Worm (Caenorhabditis elegans): ENCODE measurements around the gene clec-205.
"Not testable (repeated sequence)": the region's sequence is repeated elsewhere in the genome, so short reads cannot be mapped to it uniquely, and the experiment has no call there.

clec-205 gene

DNA sequence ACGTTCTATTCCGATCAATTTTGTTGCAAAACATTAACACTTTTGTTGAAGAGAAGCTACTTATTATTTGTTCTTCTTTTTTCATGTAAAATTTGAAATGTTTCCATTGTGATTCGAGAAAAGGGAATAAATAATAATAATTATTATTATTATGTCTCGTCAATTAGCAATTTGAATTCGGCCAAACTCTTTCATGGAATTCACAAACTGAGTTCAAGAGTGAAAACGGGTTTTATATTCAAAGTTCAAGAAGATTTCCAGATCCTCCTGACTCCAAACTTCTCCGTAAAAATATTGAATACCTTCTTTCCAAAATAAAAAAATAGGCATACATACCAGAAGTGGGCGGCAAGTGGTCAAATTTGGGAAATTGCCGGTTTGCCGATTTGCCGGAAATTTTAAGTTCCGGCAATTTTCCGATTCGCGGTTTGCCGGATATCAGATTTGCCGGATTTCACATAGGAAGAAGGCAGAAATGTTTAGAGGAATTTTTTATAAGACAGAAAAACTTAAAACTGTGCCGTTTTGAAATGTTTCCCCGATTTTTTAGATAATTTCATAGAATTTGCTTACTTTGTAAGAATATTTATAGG is 45.1 kb downstream of the clec-205 start:
- TF ChIP-seq Y22D7AL.16 (tag; optimal IDR thresholded peaks at IDR 0.05) (no peak), pqm-1 (tag; optimal IDR thresholded peaks at IDR 0.05) (no peak), nhr-11 (tag; optimal IDR thresholded peaks at IDR 0.05) (no peak), ceh-2 (tag; optimal IDR thresholded peaks at IDR 0.05) (no peak), dve-1 (tag; optimal IDR thresholded peaks at IDR 0.05) (no peak), ceh-9 (tag; optimal IDR thresholded peaks at IDR 0.05) (no peak)

DNA sequence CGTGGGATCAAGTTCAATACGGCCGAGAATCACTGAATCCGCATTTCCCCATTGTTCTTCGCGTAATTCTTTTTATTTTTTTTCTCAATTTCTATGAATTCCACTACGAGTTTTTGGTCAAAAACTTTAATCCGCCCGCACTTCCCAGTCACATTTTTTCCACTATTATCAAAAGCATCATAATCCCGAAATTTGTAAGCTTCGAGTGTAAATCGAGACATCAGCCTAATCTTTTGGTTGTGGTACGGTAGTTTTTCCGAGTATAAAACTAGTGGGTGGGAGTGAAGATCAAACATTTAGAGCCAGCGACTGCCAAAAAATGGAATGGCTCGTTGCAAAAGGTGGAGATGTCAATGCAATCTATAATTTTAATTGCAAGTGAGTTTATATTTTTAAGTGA is 46.5 kb downstream of the clec-205 start, which contains the start of gene srt-42:
Gene srt-42, plus strand, starts transcription at position 301 of the 400 bp plus-strand sequence.
- TF ChIP-seq ceh-22 (tag; optimal IDR thresholded peaks at IDR 0.05): no peak
- TF ChIP-seq hlh-15 (tag; optimal IDR thresholded peaks at IDR 0.05): no peak
- TF ChIP-seq ttx-3 (tag; optimal IDR thresholded peaks at IDR 0.05): no peak
- no peak for TF ChIP-seq odd-2 (tag; optimal IDR thresholded peaks at IDR 0.05)
- TF ChIP-seq unc-3 (GFP tag; conservative IDR thresholded peaks at IDR 0.05): no peak
- no peak for TF ChIP-seq unc-3 (tag; optimal IDR thresholded peaks at IDR 0.05)
- TF ChIP-seq T23F11.4 (GFP tag; optimal IDR thresholded peaks at IDR 0.05): no peak
- no peak for TF ChIP-seq unc-42 (tag; optimal IDR thresholded peaks at IDR 0.05)
- no peak for TF ChIP-seq ceh-2 (tag; optimal IDR thresholded peaks at IDR 0.05)
- no peak for TF ChIP-seq pat-9 (tag; optimal IDR thresholded peaks at IDR 0.05)
- no peak for TF ChIP-seq ama-1 (optimal IDR thresholded peaks at IDR 0.05)
- no peak for TF ChIP-seq ref-2 (tag; optimal IDR thresholded peaks at IDR 0.05)
- no peak for TF ChIP-seq Y22D7AL.16 (tag; optimal IDR thresholded peaks at IDR 0.05)

DNA sequence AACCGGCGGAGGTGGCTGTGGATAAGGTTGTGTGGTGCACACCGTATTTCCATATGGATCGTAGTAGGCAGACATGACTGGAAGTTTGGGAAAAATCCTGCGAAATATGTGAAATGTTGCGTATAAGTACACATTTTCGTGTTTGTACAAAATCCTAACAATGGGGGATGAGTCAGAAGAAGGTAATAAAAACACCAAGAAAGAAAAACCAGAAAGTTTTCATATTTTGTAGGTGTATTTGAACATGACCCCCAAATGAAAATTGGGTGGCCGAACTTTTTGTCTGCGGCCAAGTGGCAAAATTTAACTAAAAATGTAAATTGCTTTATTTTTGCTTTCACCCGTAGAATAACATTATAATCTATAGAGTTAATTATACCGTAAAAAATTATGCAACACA is 50.3 kb downstream of the clec-205 start, which contains the start of gene Y46H3A.4:
Gene Y46H3A.4, minus strand, starts transcription at position 101 of the 400 bp plus-strand sequence.
- no peak for TF ChIP-seq pax-1 (tag; optimal IDR thresholded peaks at IDR 0.05)
- TF ChIP-seq mec-3 (tag; optimal IDR thresholded peaks at IDR 0.05; ENCODE audit: borderline replicate concordance): no peak
- TF ChIP-seq zip-5 (tag; optimal IDR thresholded peaks at IDR 0.05): no peak
- TF ChIP-seq hlh-15 (tag; optimal IDR thresholded peaks at IDR 0.05): no peak
- no peak for TF ChIP-seq fkh-6 (tag; optimal IDR thresholded peaks at IDR 0.05)
- TF ChIP-seq hlh-8 (tag; optimal IDR thresholded peaks at IDR 0.05): no peak
- no peak for TF ChIP-seq ttx-3 (tag; optimal IDR thresholded peaks at IDR 0.05)
- no peak for TF ChIP-seq sdc-2 (tag; optimal IDR thresholded peaks at IDR 0.05)
- TF ChIP-seq ceh-24 (tag; optimal IDR thresholded peaks at IDR 0.05): no peak
- TF ChIP-seq madf-2 (tag; optimal IDR thresholded peaks at IDR 0.05): no peak
- no peak for TF ChIP-seq Y22D7AL.16 (tag; optimal IDR thresholded peaks at IDR 0.05)
- no peak for TF ChIP-seq ceh-19 (GFP tag; optimal IDR thresholded peaks at IDR 0.05)
- TF ChIP-seq sox-2 (GFP tag; IDR thresholded peaks at IDR 0.05): no peak
- TF ChIP-seq hlh-13 (GFP tag; optimal IDR thresholded peaks at IDR 0.05): no peak
- TF ChIP-seq elt-4 (tag; optimal IDR thresholded peaks at IDR 0.05): no peak
- TF ChIP-seq ceh-9 (tag; optimal IDR thresholded peaks at IDR 0.05): no peak
- no peak for TF ChIP-seq ceh-18 (tag; optimal IDR thresholded peaks at IDR 0.05)
- no peak for TF ChIP-seq dve-1 (tag; optimal IDR thresholded peaks at IDR 0.05)
- no peak for TF ChIP-seq nhr-232 (tag; optimal IDR thresholded peaks at IDR 0.05)
- no peak for TF ChIP-seq nhr-11 (tag; optimal IDR thresholded peaks at IDR 0.05)

DNA sequence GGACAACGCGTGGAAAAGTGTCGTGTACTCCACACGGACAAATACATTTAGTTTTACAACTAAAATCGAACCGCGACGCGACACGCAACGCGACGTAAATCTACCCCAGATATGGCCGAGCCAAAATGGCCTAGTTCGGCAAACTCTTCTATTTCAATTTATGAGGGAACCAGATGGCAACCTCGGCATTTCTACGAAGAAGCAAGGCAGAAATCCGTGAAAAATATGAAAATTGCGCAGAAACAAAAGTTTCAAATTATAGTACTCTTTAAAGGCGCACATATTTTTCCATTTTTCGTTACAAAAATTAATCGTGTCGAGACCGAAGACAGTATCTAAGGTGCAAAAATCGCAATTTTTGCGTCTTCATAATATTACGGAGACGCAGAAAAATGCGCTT is 54.1 kb downstream of the clec-205 start, which contains the start of gene Y46H3A.5:
Gene Y46H3A.5, minus strand, starts transcription at position 101 of the 400 bp plus-strand sequence.
- TF ChIP-seq T23F11.4 (GFP tag; optimal IDR thresholded peaks at IDR 0.05); unc-55 (GFP tag; optimal IDR thresholded peaks at IDR 0.05); ceh-30 (tag; optimal IDR thresholded peaks at IDR 0.05): not testable (repeated sequence)
